Worm (Caenorhabditis elegans) whole organism, L4 larva: Measurements from ENCODE around the gene Y110A2AL.4.
A peak's percentile ranks its signal among the peaks of the same experiment; 100 is the strongest.

Experiments used
- D1046.2 ChIP-seq: fragments of 200-800 bp; sonication (Bioruptor generic); IDR thresholded peaks from 2 replicates; pipeline ENCODE4 v1.3.6; 2022; ENCODE audit warnings: missing genetic modification characterization, missing compliant biosample characterization
- R02D3.7 ChIP-seq: fragments of 150-350 bp; sonication (generic microtip); optimal IDR thresholded peaks from 3 replicates; lab custom pipeline; 2014; ENCODE audit warnings: missing biosample characterization, missing genetic modification characterization
- aha-1 ChIP-seq: fragments of 150-350 bp; peaks from one replicate; lab custom pipeline; 2014; ENCODE audit warnings: missing biosample characterization, missing genetic modification characterization
- ceh-32 ChIP-seq: sonication (generic microtip); optimal IDR thresholded peaks from 2 replicates; lab custom pipeline; 2016; ENCODE audit warnings: mild to moderate bottlenecking, missing genetic modification characterization, missing compliant biosample characterization; ENCODE audit not compliant: poor library complexity
- ces-1 ChIP-seq: fragments of 150-350 bp; sonication (generic microtip); optimal IDR thresholded peaks from 4 replicates; lab custom pipeline; 2014; ENCODE audit warnings: missing biosample characterization, missing genetic modification reagents, missing genetic modification characterization
- cey-2 ChIP-seq: sonication (generic microtip); optimal IDR thresholded peaks from 3 replicates; lab custom pipeline; 2017; ENCODE audit warnings: missing genetic modification characterization, mild to moderate bottlenecking, missing compliant biosample characterization, antibody characterized with exemption, borderline replicate concordance; ENCODE audit not compliant: insufficient read depth
- daf-16 ChIP-seq, 3 experiments: sonication (generic microtip); optimal IDR thresholded peaks; 2 replicates each; lab custom pipeline; 2016 to 2017; ENCODE audit warnings: missing genetic modification characterization in 3 of 3, missing genetic modification reagents in 3 of 3, mild to moderate bottlenecking in 2 of 3, missing compliant biosample characterization in 2 of 3, missing biosample characterization in 1 of 3, moderate library complexity in 1 of 3
- daf-19 ChIP-seq: fragments of 200-800 bp; sonication (Bioruptor generic); conservative IDR thresholded peaks from 2 replicates; pipeline ENCODE4 v1.3.6; 2022; ENCODE audit warnings: missing genetic modification characterization, missing compliant biosample characterization
- dmd-6 ChIP-seq: fragments of 200-800 bp; sonication (Bioruptor generic); IDR thresholded peaks from 2 replicates; pipeline ENCODE4 v1.3.6; 2022; ENCODE audit warnings: missing genetic modification reagents, missing genetic modification characterization, missing compliant biosample characterization
- dve-1 ChIP-seq: sonication (generic microtip); optimal IDR thresholded peaks from 2 replicates; lab custom pipeline; 2017; ENCODE audit warnings: antibody characterized with exemption, mild to moderate bottlenecking, missing genetic modification characterization, missing compliant biosample characterization; ENCODE audit not compliant: insufficient read depth
- egl-43 ChIP-seq: fragments of 200-800 bp; sonication (Bioruptor generic); IDR thresholded peaks from 2 replicates; pipeline ENCODE4 v1.3.6; 2022; ENCODE audit warnings: missing genetic modification reagents, missing genetic modification characterization, missing compliant biosample characterization
- fkh-10 ChIP-seq: fragments of 150-350 bp; optimal IDR thresholded peaks from 2 replicates; lab custom pipeline; 2014; ENCODE audit warnings: missing biosample characterization, missing genetic modification reagents, missing genetic modification characterization
- fos-1 ChIP-seq: fragments of 150-350 bp; optimal IDR thresholded peaks from 2 replicates; lab custom pipeline; 2014; ENCODE audit warnings: missing biosample characterization, missing genetic modification characterization
- hlh-11 ChIP-seq: fragments of 200-800 bp; sonication (Bioruptor generic); optimal IDR thresholded peaks from 2 replicates; lab custom pipeline; 2018; ENCODE audit warnings: mild to moderate bottlenecking, missing genetic modification characterization, missing compliant biosample characterization
- hlh-30 ChIP-seq: sonication (generic microtip); optimal IDR thresholded peaks from 2 replicates; lab custom pipeline; 2017; ENCODE audit warnings: antibody characterized with exemption, mild to moderate bottlenecking, missing genetic modification characterization, missing compliant biosample characterization; ENCODE audit not compliant: insufficient read depth
- lin-1 ChIP-seq: fragments of 200-800 bp; sonication (Bioruptor generic); IDR thresholded peaks from 2 replicates; pipeline ENCODE4 v1.3.6; 2022; ENCODE audit warnings: missing genetic modification reagents, missing genetic modification characterization, missing compliant biosample characterization
- lin-29 ChIP-seq: fragments of 200-800 bp; sonication (Bioruptor generic); IDR thresholded peaks from 2 replicates; pipeline ENCODE4 v1.3.6; 2022; ENCODE audit warnings: missing genetic modification reagents, missing genetic modification characterization, missing compliant biosample characterization
- lir-3 ChIP-seq: sonication (generic microtip); optimal IDR thresholded peaks from 2 replicates; lab custom pipeline; 2016; ENCODE audit warnings: mild to moderate bottlenecking, missing genetic modification characterization, missing compliant biosample characterization
- lsy-2 ChIP-seq, 2 experiments: fragments of 150-350 bp in 1 of 2; sonication (generic microtip) in 1 of 2; optimal IDR thresholded peaks; 2 replicates each; lab custom pipeline; 2014 to 2017; ENCODE audit warnings: missing biosample characterization in 2 of 2, missing genetic modification characterization in 2 of 2
- madf-9 ChIP-seq: fragments of 200-800 bp; sonication (Bioruptor generic); conservative IDR thresholded peaks from 2 replicates; pipeline ENCODE4 v1.3.6; 2022; ENCODE audit warnings: missing genetic modification reagents, missing genetic modification characterization, missing compliant biosample characterization
- mdl-1 ChIP-seq, 2 experiments: fragments of 150-350 bp in 1 of 2; sonication (generic microtip) in 1 of 2; optimal IDR thresholded peaks; 2 replicates each; lab custom pipeline; 2014 to 2017; ENCODE audit warnings: missing biosample characterization in 2 of 2, missing genetic modification characterization in 2 of 2
- mep-1 ChIP-seq: fragments of 150-350 bp; sonication (generic microtip); optimal IDR thresholded peaks from 3 replicates; lab custom pipeline; 2014; ENCODE audit warnings: missing biosample characterization, missing genetic modification characterization
- mes-2 ChIP-seq: sonication (generic microtip); optimal IDR thresholded peaks from 2 replicates; lab custom pipeline; 2016; ENCODE audit warnings: missing genotype, mild to moderate bottlenecking, missing genetic modification characterization, missing compliant biosample characterization; ENCODE audit not compliant: poor library complexity, severe bottlenecking
- mxl-2 ChIP-seq: fragments of 200-800 bp; sonication (Bioruptor generic); conservative IDR thresholded peaks from 2 replicates; pipeline ENCODE4 v1.3.6; 2022; ENCODE audit warnings: missing genetic modification reagents, missing genetic modification characterization, missing compliant biosample characterization
- mxl-3 ChIP-seq: fragments of 200-800 bp; sonication (Bioruptor generic); optimal IDR thresholded peaks from 2 replicates; lab custom pipeline; 2018; ENCODE audit warnings: mild to moderate bottlenecking, missing genetic modification characterization, missing compliant biosample characterization
- nhr-102 ChIP-seq: sonication (generic microtip); optimal IDR thresholded peaks from 2 replicates; lab custom pipeline; 2016; ENCODE audit warnings: mild to moderate bottlenecking, missing genetic modification characterization, moderate library complexity, missing compliant biosample characterization
- nhr-28 ChIP-seq: fragments of 150-350 bp; optimal IDR thresholded peaks from 2 replicates; lab custom pipeline; 2014; ENCODE audit warnings: missing biosample characterization, missing genetic modification characterization
- nhr-48 ChIP-seq: sonication (generic microtip); optimal IDR thresholded peaks from 2 replicates; lab custom pipeline; 2016; ENCODE audit warnings: mild to moderate bottlenecking, missing genetic modification characterization, missing compliant biosample characterization
- pha-4 ChIP-seq, 2 experiments: fragments of 150-350 bp in 1 of 2; fragments of 200-800 bp in 1 of 2; sonication (Bioruptor generic) in 1 of 2; IDR thresholded peaks in 1 of 2; optimal IDR thresholded peaks in 1 of 2; 2 replicates each; pipeline versions ENCODE4 v1.3.6 to Lab custom; 2014 to 2022; ENCODE audit warnings: missing genetic modification characterization in 2 of 2, missing genetic modification reagents in 2 of 2, missing biosample characterization in 1 of 2, missing compliant biosample characterization in 1 of 2
- pqm-1 ChIP-seq: sonication (generic microtip); optimal IDR thresholded peaks from 2 replicates; lab custom pipeline; 2017; ENCODE audit warnings: missing biosample characterization, missing genetic modification characterization
- rbr-2 ChIP-seq: sonication (generic microtip); optimal IDR thresholded peaks from 2 replicates; lab custom pipeline; 2016; ENCODE audit warnings: missing genotype, missing genetic modification characterization, missing compliant biosample characterization
- set-16 ChIP-seq: fragments of 200-800 bp; sonication (Bioruptor generic); IDR thresholded peaks from 2 replicates; pipeline ENCODE4 v1.3.6; 2022; ENCODE audit warnings: missing genetic modification reagents, missing genetic modification characterization, missing compliant biosample characterization
- snpc-4 ChIP-seq: fragments of 150-350 bp; optimal IDR thresholded peaks from 2 replicates; lab custom pipeline; 2014; ENCODE audit warnings: missing biosample characterization, missing genetic modification characterization
- tra-1 ChIP-seq: fragments of 200-800 bp; sonication (Bioruptor generic); IDR thresholded peaks from 2 replicates; pipeline ENCODE4 v1.3.6; 2022; ENCODE audit warnings: missing genetic modification reagents, missing genetic modification characterization, missing compliant biosample characterization
- unc-62 ChIP-seq, 3 experiments: fragments of 150-350 bp in 1 of 3; sonication (generic microtip); optimal IDR thresholded peaks in 2 of 3; peaks in 1 of 3; 1 replicate in 1 of 3; 2 replicates in 2 of 3; lab custom pipeline; 2014 to 2017; ENCODE audit warnings: missing biosample characterization in 3 of 3, missing genetic modification characterization in 3 of 3, missing genetic modification reagents in 3 of 3, missing genotype in 1 of 3
- zag-1 ChIP-seq: fragments of 150-350 bp; optimal IDR thresholded peaks from 2 replicates; lab custom pipeline; 2014; ENCODE audit warnings: missing biosample characterization, missing genetic modification characterization
- zfp-3 ChIP-seq: fragments of 200-800 bp; sonication (Bioruptor generic); conservative IDR thresholded peaks from 2 replicates; pipeline ENCODE4 v1.3.6; 2022; ENCODE audit warnings: missing genetic modification reagents, missing genetic modification characterization, missing compliant biosample characterization
- ztf-11 ChIP-seq: fragments of 150-350 bp; optimal IDR thresholded peaks from 2 replicates; lab custom pipeline; 2014; ENCODE audit warnings: missing biosample characterization, missing genetic modification characterization

Y110A2AL.4 gene

ce11 chrII:2800550-2801233 is 38.4 kb upstream of the Y110A2AL.4 start, which contains the start of gene nhr-119 (continued):
- TF ChIP-seq zag-1 (tag; lab: Kevin White, UChicago) (no peak), rbr-2 (tag; lab: Kevin White, UChicago) (peak; percentile 12), lir-3 (tag; lab: Kevin White, UChicago) (no peak), mep-1 (tag; lab: Kevin White, UChicago) (peak; percentile 59), mxl-2 (GFP tag; lab: Robert Waterston, UW) (no peak), cey-2 (peak; percentile 51), madf-9 (GFP tag; lab: Robert Waterston, UW) (no peak), lin-29 (GFP tag; lab: Robert Waterston, UW) (no peak)

DNA sequence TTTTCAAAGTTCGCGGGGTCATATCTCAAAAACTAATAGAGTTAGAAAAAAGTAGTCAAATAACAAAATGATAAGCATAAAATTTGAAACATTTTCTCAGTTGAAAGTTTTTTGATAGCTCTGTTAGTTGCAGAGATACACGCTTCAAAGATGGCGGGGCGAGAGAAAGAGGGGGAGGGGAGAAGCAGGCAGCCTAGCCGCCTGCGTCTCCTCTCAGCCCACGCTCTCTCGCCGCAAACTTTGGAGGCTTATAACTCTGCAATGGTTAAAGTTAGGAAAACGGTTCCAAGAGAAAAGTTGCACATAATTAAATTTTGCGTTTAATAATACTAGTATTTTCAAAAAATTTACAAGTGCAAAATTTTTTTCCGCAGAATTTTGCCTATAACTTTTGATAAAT is 37.3 kb upstream of the Y110A2AL.4 start:
- TF ChIP-seq unc-62 (GFP tag; optimal IDR thresholded peaks at IDR 0.05 in 1 of 2; lab: Kevin White, UChicago) (peak in 1 of 2 experiments; percentile 55), unc-62 (tag; optimal IDR thresholded peaks at IDR 0.05; lab: Kevin White, UChicago) (no peak), set-16 (GFP tag; lab: Robert Waterston, UW) (peak; percentile 54), zag-1 (tag; lab: Kevin White, UChicago) (no peak)

- TF ChIP-seq mxl-3 (GFP tag; lab: Kevin White, UChicago) = peak; percentile 70
- peak; percentile 64 for TF ChIP-seq dve-1
- no peak for TF ChIP-seq daf-16 (GFP tag; optimal IDR thresholded peaks at IDR 0.05; lab: Kevin White, UChicago)
- TF ChIP-seq daf-16 (tag; optimal IDR thresholded peaks at IDR 0.05; lab: Kevin White, UChicago) = peak; percentile 54
- TF ChIP-seq mep-1 (tag; lab: Kevin White, UChicago) = peak; percentile 16
- no peak for TF ChIP-seq ces-1 (GFP tag; lab: Kevin White, UChicago)
- TF ChIP-seq zfp-3 = no peak
- peak; percentile 68 for TF ChIP-seq dmd-6 (GFP tag; lab: Robert Waterston, UW)
- TF ChIP-seq hlh-30 (tag; lab: Kevin White, UChicago) = peak; percentile 64
- TF ChIP-seq tra-1 = no peak
- peak; percentile 69 for TF ChIP-seq hlh-11
- 0 out of 2 replicates have a peak, but pooled peaks have one; percentile 7 for TF ChIP-seq pha-4 (GFP tag; IDR thresholded peaks at IDR 0.05; lab: Robert Waterston, UW)
- no peak for TF ChIP-seq pha-4 (tag; optimal IDR thresholded peaks at IDR 0.05; lab: Kevin White, UChicago)
- TF ChIP-seq cey-2 = peak; percentile 3
- TF ChIP-seq fos-1 (tag; lab: Kevin White, UChicago) = no peak
- peak; percentile 66; the same call in 1 of the 2 replicates for TF ChIP-seq mxl-2 (GFP tag; lab: Robert Waterston, UW)
- TF ChIP-seq nhr-28 (tag; lab: Kevin White, UChicago) = peak; percentile 63
- no peak for TF ChIP-seq ceh-32 (tag; lab: Kevin White, UChicago)
- peak; percentile 82 for TF ChIP-seq pqm-1 (tag; lab: Kevin White, UChicago)
- no peak for TF ChIP-seq ztf-11
- TF ChIP-seq egl-43 (GFP tag; lab: Robert Waterston, UW) = no peak
- TF ChIP-seq lin-1 (GFP tag; lab: Robert Waterston, UW) = no peak
- peak; percentile 40 for TF ChIP-seq nhr-102
- TF ChIP-seq unc-62 (GFP tag; optimal IDR thresholded peaks at IDR 0.05 in 1 of 2; lab: Kevin White, UChicago) = peak in 1 of 2 experiments; percentile 70
- no peak for TF ChIP-seq unc-62 (tag; optimal IDR thresholded peaks at IDR 0.05; lab: Kevin White, UChicago)
- peak; percentile 70 for TF ChIP-seq nhr-48 (tag; lab: Kevin White, UChicago)
Measured at ce11 chrII:2802804-2803586, 36.1 kb upstream of the Y110A2AL.4 start.

DNA sequence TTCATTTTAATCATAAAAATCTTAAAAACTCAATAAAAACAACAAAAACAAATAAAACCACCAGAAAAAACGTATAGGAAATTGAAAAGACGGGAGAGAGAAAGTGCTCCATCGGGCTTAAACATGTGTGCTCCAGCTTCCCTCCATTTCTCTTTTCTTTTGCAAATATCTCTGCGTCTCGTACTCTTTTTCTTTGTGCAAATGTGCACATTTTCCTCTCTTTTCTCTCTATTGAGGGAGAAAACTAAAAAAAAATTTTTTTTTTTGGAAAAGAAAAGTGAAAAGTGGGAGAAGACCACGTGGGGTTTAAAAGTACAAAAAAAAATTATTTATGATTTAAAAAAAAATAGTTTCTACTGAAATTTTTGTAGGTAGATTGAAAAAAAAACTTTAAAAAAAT is 34.9 kb upstream of the Y110A2AL.4 start:
- TF ChIP-seq pqm-1 (tag; lab: Kevin White, UChicago) (no peak), aha-1 (tag; lab: Kevin White, UChicago) (peak; percentile 20), pha-4 (GFP tag; IDR thresholded peaks at IDR 0.05; lab: Robert Waterston, UW) (0 out of 2 replicates have a peak, but pooled peaks have one; percentile 20), pha-4 (tag; optimal IDR thresholded peaks at IDR 0.05; lab: Kevin White, UChicago) (no peak), mdl-1 (tag; optimal IDR thresholded peaks at IDR 0.05; lab: Kevin White, UChicago) (peak in 1 of 2 experiments; percentile 65), D1046.2 (GFP tag; lab: Robert Waterston, UW) (no peak), hlh-30 (tag; lab: Kevin White, UChicago) (peak; percentile 26), hlh-11 (peak; percentile 43), lir-3 (tag; lab: Kevin White, UChicago) (no peak), dmd-6 (GFP tag; lab: Robert Waterston, UW) (peak; percentile 48), rbr-2 (tag; lab: Kevin White, UChicago) (no peak), snpc-4 (no peak), dve-1 (no peak), lsy-2 (tag; optimal IDR thresholded peaks at IDR 0.05; lab: Kevin White, UChicago) (peak in 1 of 2 experiments; percentile 52), fkh-10 (GFP tag; lab: Kevin White, UChicago) (peak; percentile 1), daf-19 (GFP tag; lab: Robert Waterston, UW) (no peak), mes-2 (tag; lab: Kevin White, UChicago) (peak; percentile 0), mxl-2 (GFP tag; lab: Robert Waterston, UW) (no peak), R02D3.7 (tag; lab: Kevin White, UChicago) (no peak)
